Worm (Caenorhabditis elegans): ENCODE measurements around the gene F14F8.9.

- TF ChIP-seq hnd-1 (tag; optimal IDR thresholded peaks at IDR 0.05): no peak
- TF ChIP-seq tbx-37 (GFP tag; conservative IDR thresholded peaks at IDR 0.05): no peak
- TF ChIP-seq ama-1 (optimal IDR thresholded peaks at IDR 0.05): no peak
- no peak for TF ChIP-seq tbx-11 (GFP tag; IDR thresholded peaks at IDR 0.05)
- no peak for TF ChIP-seq flt-1 (GFP tag; IDR thresholded peaks at IDR 0.05)
- no peak for TF ChIP-seq tra-4 (tag; optimal IDR thresholded peaks at IDR 0.05)
Measured at ce11 chrV:16687227-16687626, 18.9 kb upstream of the F14F8.9 start, which contains the start of gene srz-102.

Data from whole organism, early embryonic.